Fruit fly (Drosophila melanogaster) whole organism, pupa: ENCODE data around the gene CG16964.

Experiments used
- CG10348 ChIP-seq: fragments of 200-800 bp; sonication (Bioruptor generic); IDR thresholded peaks from 2 replicates; pipeline ENCODE4 v1.3.6; 2022; ENCODE audit warnings: missing biosample characterization, missing genetic modification characterization
- CG12605 ChIP-seq: fragments of 200-800 bp; sonication (Bioruptor generic); IDR thresholded peaks from 2 replicates; pipeline ENCODE4 v1.3.6; 2022; ENCODE audit warnings: missing biosample characterization, missing genetic modification characterization
- CG4496 ChIP-seq: fragments of 200-800 bp; sonication (Bioruptor generic); IDR thresholded peaks from 3 replicates; pipeline ENCODE4 v1.3.6; 2022; ENCODE audit warnings: missing biosample characterization, missing genetic modification characterization
- Pif1A ChIP-seq: fragments of 200-800 bp; sonication (Bioruptor generic); optimal IDR thresholded peaks from 3 replicates; lab custom pipeline; 2016; ENCODE audit warnings: missing biosample characterization, missing genetic modification characterization
- rn ChIP-seq: fragments of 200-800 bp; sonication (Bioruptor generic); IDR thresholded peaks from 2 replicates; pipeline ENCODE4 v1.3.6; 2022; ENCODE audit warnings: missing biosample characterization, missing genetic modification characterization

DNA sequence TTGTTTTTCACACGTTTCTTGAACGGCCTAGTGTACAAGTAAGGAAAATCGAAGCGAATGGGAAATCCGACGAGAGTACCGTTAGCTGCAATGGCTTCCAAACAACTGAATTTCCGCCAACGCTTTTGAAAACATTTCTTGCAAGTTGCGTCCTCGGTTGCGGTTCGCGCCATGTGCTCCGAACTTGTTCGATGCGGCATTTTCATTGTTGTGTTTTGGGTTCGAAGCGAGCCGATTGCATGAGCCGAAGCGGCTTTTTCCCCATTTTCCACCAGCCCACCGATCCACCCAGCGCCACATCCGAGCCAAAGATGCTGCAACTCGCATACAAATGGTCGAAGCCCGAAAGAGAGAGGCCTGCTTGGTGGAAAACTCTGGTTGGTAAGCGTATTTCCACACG, 19.3 kb upstream of the CG16964 start, which contains the start of gene Pde1c:
- no peak for TF ChIP-seq CG12605 (GFP tag; lab: Robert Waterston, UW)
- no peak for TF ChIP-seq CG10348 (GFP tag; lab: Robert Waterston, UW)
- TF ChIP-seq Pif1A (GFP tag; lab: Kevin White, UChicago): no peak
- TF ChIP-seq CG4496 (GFP tag; lab: Robert Waterston, UW): no peak
- TF ChIP-seq rn: no peak
